Worm (Caenorhabditis elegans) whole organism, L4 larva: ENCODE data around the gene F40F8.4.

Source experiments
- F44E2.7 ChIP-seq: fragments of 200-800 bp; sonication (Bioruptor generic); IDR thresholded peaks from 2 replicates; pipeline ENCODE4 v2.1.2; 2022; ENCODE audit warnings: missing genetic modification characterization, missing compliant biosample characterization
- F49E8.2 ChIP-seq: sonication (generic microtip); optimal IDR thresholded peaks from 2 replicates; lab custom pipeline; 2016; ENCODE audit warnings: missing compliant biosample characterization, mild to moderate bottlenecking, missing genetic modification characterization, borderline replicate concordance
- T26A8.4 ChIP-seq: fragments of 200-800 bp; sonication (Bioruptor generic); IDR thresholded peaks from 2 replicates; pipeline ENCODE4 v1.3.6; 2022; ENCODE audit warnings: missing genetic modification characterization, missing compliant biosample characterization
- aha-1 ChIP-seq: fragments of 150-350 bp; peaks from one replicate; lab custom pipeline; 2014; ENCODE audit warnings: missing biosample characterization, missing genetic modification characterization
- aly-2 ChIP-seq: sonication (generic microtip); optimal IDR thresholded peaks from 2 replicates; lab custom pipeline; 2018; ENCODE audit warnings: missing biosample characterization, missing genetic modification characterization
- ama-1 ChIP-seq: fragments of 150-350 bp; optimal IDR thresholded peaks from 2 replicates; lab custom pipeline; 2014; ENCODE audit warnings: inconsistent platforms, mixed read lengths
- arid-1 ChIP-seq: fragments of 200-800 bp; sonication (Bioruptor generic); conservative IDR thresholded peaks from 2 replicates; pipeline ENCODE4 v1.3.6; 2022; ENCODE audit warnings: missing genetic modification reagents, missing genetic modification characterization, missing compliant biosample characterization
- ceh-44 ChIP-seq: fragments of 200-800 bp; sonication (Bioruptor generic); IDR thresholded peaks from 2 replicates; pipeline ENCODE4 v1.3.6; 2022; ENCODE audit warnings: missing genetic modification reagents, missing genetic modification characterization, missing compliant biosample characterization
- ceh-82 ChIP-seq: sonication (generic microtip); optimal IDR thresholded peaks from 2 replicates; lab custom pipeline; 2017; ENCODE audit warnings: missing biosample characterization, missing genetic modification characterization
- cey-2 ChIP-seq: sonication (generic microtip); optimal IDR thresholded peaks from 3 replicates; lab custom pipeline; 2017; ENCODE audit warnings: missing genetic modification characterization, mild to moderate bottlenecking, missing compliant biosample characterization, antibody characterized with exemption, borderline replicate concordance; ENCODE audit not compliant: insufficient read depth
- daf-16 ChIP-seq, 3 experiments: sonication (generic microtip); optimal IDR thresholded peaks; 2 replicates each; lab custom pipeline; 2016 to 2017; ENCODE audit warnings: missing genetic modification characterization in 3 of 3, missing genetic modification reagents in 3 of 3, mild to moderate bottlenecking in 2 of 3, missing compliant biosample characterization in 2 of 3, missing biosample characterization in 1 of 3, moderate library complexity in 1 of 3
- daf-8 ChIP-seq: fragments of 200-800 bp; sonication (Bioruptor generic); IDR thresholded peaks from 2 replicates; pipeline ENCODE4 v1.3.6; 2022; ENCODE audit warnings: missing genetic modification characterization, missing compliant biosample characterization
- dmd-6 ChIP-seq: fragments of 200-800 bp; sonication (Bioruptor generic); IDR thresholded peaks from 2 replicates; pipeline ENCODE4 v1.3.6; 2022; ENCODE audit warnings: missing genetic modification reagents, missing genetic modification characterization, missing compliant biosample characterization
- dmd-9 ChIP-seq: fragments of 200-800 bp; sonication (Bioruptor generic); IDR thresholded peaks from 2 replicates; pipeline ENCODE4 v1.3.6; 2022; ENCODE audit warnings: missing genetic modification reagents, missing genetic modification characterization, missing compliant biosample characterization
- dpl-1 ChIP-seq: fragments of 150-350 bp; optimal IDR thresholded peaks from 2 replicates; lab custom pipeline; 2014; ENCODE audit warnings: missing biosample characterization, missing genetic modification reagents, missing genetic modification characterization
- duxl-1 ChIP-seq: sonication (generic microtip); optimal IDR thresholded peaks from 2 replicates; lab custom pipeline; 2016; ENCODE audit warnings: mild to moderate bottlenecking, missing genetic modification characterization, moderate library complexity, missing compliant biosample characterization; ENCODE audit not compliant: poor library complexity
- dve-1 ChIP-seq: sonication (generic microtip); optimal IDR thresholded peaks from 2 replicates; lab custom pipeline; 2017; ENCODE audit warnings: antibody characterized with exemption, mild to moderate bottlenecking, missing genetic modification characterization, missing compliant biosample characterization; ENCODE audit not compliant: insufficient read depth
- fos-1 ChIP-seq: fragments of 150-350 bp; optimal IDR thresholded peaks from 2 replicates; lab custom pipeline; 2014; ENCODE audit warnings: missing biosample characterization, missing genetic modification characterization
- hlh-11 ChIP-seq: fragments of 200-800 bp; sonication (Bioruptor generic); optimal IDR thresholded peaks from 2 replicates; lab custom pipeline; 2018; ENCODE audit warnings: mild to moderate bottlenecking, missing genetic modification characterization, missing compliant biosample characterization
- jun-1 ChIP-seq: fragments of 150-350 bp; optimal IDR thresholded peaks from 2 replicates; lab custom pipeline; 2014; ENCODE audit warnings: missing biosample characterization, missing genetic modification reagents, missing genetic modification characterization
- lim-7 ChIP-seq: fragments of 200-800 bp; sonication (Bioruptor generic); IDR thresholded peaks from 2 replicates; pipeline ENCODE4 v1.3.6; 2022; ENCODE audit warnings: missing genetic modification characterization, missing compliant biosample characterization
- lin-1 ChIP-seq: fragments of 200-800 bp; sonication (Bioruptor generic); IDR thresholded peaks from 2 replicates; pipeline ENCODE4 v1.3.6; 2022; ENCODE audit warnings: missing genetic modification reagents, missing genetic modification characterization, missing compliant biosample characterization
- lin-13 ChIP-seq: fragments of 150-350 bp; optimal IDR thresholded peaks from 2 replicates; lab custom pipeline; 2014; ENCODE audit warnings: missing biosample characterization, missing genetic modification reagents, missing genetic modification characterization
- lin-29 ChIP-seq: fragments of 200-800 bp; sonication (Bioruptor generic); IDR thresholded peaks from 2 replicates; pipeline ENCODE4 v1.3.6; 2022; ENCODE audit warnings: missing genetic modification reagents, missing genetic modification characterization, missing compliant biosample characterization
- lin-39 ChIP-seq: fragments of 150-350 bp; optimal IDR thresholded peaks from 2 replicates; lab custom pipeline; 2014; ENCODE audit warnings: missing biosample characterization, missing genetic modification reagents, missing genetic modification characterization
- lir-3 ChIP-seq: sonication (generic microtip); optimal IDR thresholded peaks from 2 replicates; lab custom pipeline; 2016; ENCODE audit warnings: mild to moderate bottlenecking, missing genetic modification characterization, missing compliant biosample characterization
- lsy-2 ChIP-seq, 2 experiments: fragments of 150-350 bp in 1 of 2; sonication (generic microtip) in 1 of 2; optimal IDR thresholded peaks; 2 replicates each; lab custom pipeline; 2014 to 2017; ENCODE audit warnings: missing biosample characterization in 2 of 2, missing genetic modification characterization in 2 of 2
- madf-9 ChIP-seq: fragments of 200-800 bp; sonication (Bioruptor generic); conservative IDR thresholded peaks from 2 replicates; pipeline ENCODE4 v1.3.6; 2022; ENCODE audit warnings: missing genetic modification reagents, missing genetic modification characterization, missing compliant biosample characterization
- mdt-29 ChIP-seq: fragments of 200-800 bp; sonication (Bioruptor generic); IDR thresholded peaks from 2 replicates; pipeline ENCODE4 v1.3.6; 2022; ENCODE audit warnings: missing genetic modification reagents, missing genetic modification characterization, missing compliant biosample characterization
- mep-1 ChIP-seq: fragments of 150-350 bp; sonication (generic microtip); optimal IDR thresholded peaks from 3 replicates; lab custom pipeline; 2014; ENCODE audit warnings: missing biosample characterization, missing genetic modification characterization
- mxl-2 ChIP-seq: fragments of 200-800 bp; sonication (Bioruptor generic); conservative IDR thresholded peaks from 2 replicates; pipeline ENCODE4 v1.3.6; 2022; ENCODE audit warnings: missing genetic modification reagents, missing genetic modification characterization, missing compliant biosample characterization
- mxl-3 ChIP-seq: fragments of 200-800 bp; sonication (Bioruptor generic); optimal IDR thresholded peaks from 2 replicates; lab custom pipeline; 2018; ENCODE audit warnings: mild to moderate bottlenecking, missing genetic modification characterization, missing compliant biosample characterization
- nhr-10 ChIP-seq: fragments of 150-350 bp; optimal IDR thresholded peaks from 2 replicates; lab custom pipeline; 2014; ENCODE audit warnings: missing biosample characterization, missing genetic modification characterization
- nhr-111 ChIP-seq: fragments of 200-800 bp; sonication (Bioruptor generic); optimal IDR thresholded peaks from 2 replicates; lab custom pipeline; 2018; ENCODE audit warnings: mild to moderate bottlenecking, missing genetic modification characterization, missing compliant biosample characterization
- nhr-48 ChIP-seq: sonication (generic microtip); optimal IDR thresholded peaks from 2 replicates; lab custom pipeline; 2016; ENCODE audit warnings: mild to moderate bottlenecking, missing genetic modification characterization, missing compliant biosample characterization
- nhr-6 ChIP-seq: fragments of 150-350 bp; optimal IDR thresholded peaks from 2 replicates; lab custom pipeline; 2014; ENCODE audit warnings: missing biosample characterization, missing genetic modification characterization
- rbr-2 ChIP-seq: sonication (generic microtip); optimal IDR thresholded peaks from 2 replicates; lab custom pipeline; 2016; ENCODE audit warnings: missing genotype, missing genetic modification characterization, missing compliant biosample characterization
- saeg-2 ChIP-seq: fragments of 200-800 bp; sonication (Bioruptor generic); IDR thresholded peaks from 2 replicates; pipeline ENCODE4 v1.3.6; 2022; ENCODE audit warnings: missing genetic modification reagents, missing genetic modification characterization, missing compliant biosample characterization
- set-16 ChIP-seq: fragments of 200-800 bp; sonication (Bioruptor generic); IDR thresholded peaks from 2 replicates; pipeline ENCODE4 v1.3.6; 2022; ENCODE audit warnings: missing genetic modification reagents, missing genetic modification characterization, missing compliant biosample characterization
- snpc-4 ChIP-seq: fragments of 150-350 bp; optimal IDR thresholded peaks from 2 replicates; lab custom pipeline; 2014; ENCODE audit warnings: missing biosample characterization, missing genetic modification characterization
- spr-3 ChIP-seq: fragments of 200-800 bp; sonication (Bioruptor generic); optimal IDR thresholded peaks from 2 replicates; lab custom pipeline; 2018; ENCODE audit warnings: mild to moderate bottlenecking, missing genetic modification characterization, missing compliant biosample characterization
- unc-130 ChIP-seq: sonication (generic microtip); optimal IDR thresholded peaks from 2 replicates; lab custom pipeline; 2016; ENCODE audit warnings: missing genetic modification reagents, missing genetic modification characterization, missing compliant biosample characterization
- unc-62 ChIP-seq, 3 experiments: fragments of 150-350 bp in 1 of 3; sonication (generic microtip); optimal IDR thresholded peaks in 2 of 3; peaks in 1 of 3; 1 replicate in 1 of 3; 2 replicates in 2 of 3; lab custom pipeline; 2014 to 2017; ENCODE audit warnings: missing biosample characterization in 3 of 3, missing genetic modification characterization in 3 of 3, missing genetic modification reagents in 3 of 3, missing genotype in 1 of 3
- zfp-2 ChIP-seq: sonication (generic microtip); optimal IDR thresholded peaks from 2 replicates; lab custom pipeline; 2016; ENCODE audit warnings: mild to moderate bottlenecking, missing genetic modification characterization, missing compliant biosample characterization
- zip-11 ChIP-seq: fragments of 200-800 bp; sonication (Bioruptor generic); IDR thresholded peaks from 2 replicates; pipeline ENCODE4 v1.3.6; 2022; ENCODE audit warnings: missing genetic modification characterization, missing compliant biosample characterization
- ztf-11 ChIP-seq: fragments of 150-350 bp; optimal IDR thresholded peaks from 2 replicates; lab custom pipeline; 2014; ENCODE audit warnings: missing biosample characterization, missing genetic modification characterization
- ztf-7 ChIP-seq: fragments of 150-350 bp; optimal IDR thresholded peaks from 2 replicates; lab custom pipeline; 2014; ENCODE audit warnings: missing biosample characterization, missing genetic modification characterization

F40F8.4 gene

ce11 chrII:11126312-11127000 lies 13.6 kb downstream of the F40F8.4 start, which contains the start of the genes rps-9 and lsm-1 (continued):
- TF ChIP-seq daf-16 (GFP tag; optimal IDR thresholded peaks at IDR 0.05; lab: Kevin White, UChicago) (no peak), daf-16 (tag; optimal IDR thresholded peaks at IDR 0.05; lab: Kevin White, UChicago) (peak; percentile 32), dve-1 (tag; lab: Kevin White, UChicago) (peak; percentile 49), nhr-111 (GFP tag; lab: Kevin White, UChicago) (no peak), T26A8.4 (GFP tag; lab: Robert Waterston, UW) (no peak), saeg-2 (GFP tag; lab: Robert Waterston, UW) (no peak), unc-62 (GFP tag; optimal IDR thresholded peaks at IDR 0.05 in 1 of 2; lab: Kevin White, UChicago) (no peak), unc-62 (tag; optimal IDR thresholded peaks at IDR 0.05; lab: Kevin White, UChicago) (no peak), mdt-29 (no peak), daf-8 (GFP tag; lab: Robert Waterston, UW) (no peak), rbr-2 (tag; lab: Kevin White, UChicago) (peak; percentile 43), mep-1 (tag; lab: Kevin White, UChicago) (peak; percentile 71), ama-1 (lab: Kevin White, UChicago) (peak; percentile 32), ceh-82 (tag; lab: Kevin White, UChicago) (no peak), ztf-11 (tag; lab: Kevin White, UChicago) (no peak), mxl-2 (no peak), unc-130 (GFP tag; lab: Kevin White, UChicago) (peak; percentile 45), nhr-6 (tag; lab: Kevin White, UChicago) (peak; percentile 23), lir-3 (tag; lab: Kevin White, UChicago) (no peak), aha-1 (tag; lab: Kevin White, UChicago) (peak; percentile 23), mxl-3 (no peak), dpl-1 (GFP tag; lab: Kevin White, UChicago) (peak; percentile 63), snpc-4 (no peak), nhr-10 (tag; lab: Kevin White, UChicago) (no peak), lin-13 (GFP tag; lab: Kevin White, UChicago) (peak; percentile 60), duxl-1 (tag; lab: Kevin White, UChicago) (no peak)
- TF ChIP-seq, all 104 proteins: peak for 23

ce11 chrII:11125059-11125594 lies 14.9 kb downstream of the F40F8.4 start:
- TF ChIP-seq spr-3 (GFP tag; lab: Kevin White, UChicago): no peak
- TF ChIP-seq dmd-9: no peak
- TF ChIP-seq hlh-11: no peak
- TF ChIP-seq lim-7 (GFP tag; lab: Robert Waterston, UW): 0 out of 2 replicates have a peak, but pooled peaks have one; percentile 27
- no peak for TF ChIP-seq F44E2.7 (GFP tag; lab: Robert Waterston, UW)
- TF ChIP-seq zfp-2 (tag; lab: Kevin White, UChicago): no peak
- TF ChIP-seq ztf-11 (tag; lab: Kevin White, UChicago): no peak
- no peak for TF ChIP-seq zip-11 (GFP tag; lab: Robert Waterston, UW)
- TF ChIP-seq dmd-6 (GFP tag; lab: Robert Waterston, UW): no peak
- no peak for TF ChIP-seq ama-1 (lab: Kevin White, UChicago)
- no peak for TF ChIP-seq jun-1 (tag; lab: Kevin White, UChicago)
- TF ChIP-seq lsy-2 (tag; optimal IDR thresholded peaks at IDR 0.05; lab: Kevin White, UChicago): no peak
- no peak for TF ChIP-seq fos-1 (tag; lab: Kevin White, UChicago)
- no peak for TF ChIP-seq madf-9
- TF ChIP-seq ztf-7: no peak
- no peak for TF ChIP-seq mxl-3
- TF ChIP-seq lin-29 (GFP tag; lab: Robert Waterston, UW): no peak
- TF ChIP-seq lin-1 (GFP tag; lab: Robert Waterston, UW): peak; percentile 9; the same call in 1 of the 2 replicates
- TF ChIP-seq lin-39 (tag; lab: Kevin White, UChicago): no peak
- no peak for TF ChIP-seq cey-2 (tag; lab: Kevin White, UChicago)
- TF ChIP-seq aha-1 (tag; lab: Kevin White, UChicago): peak; percentile 13
- TF ChIP-seq F49E8.2 (tag; lab: Kevin White, UChicago): peak; percentile 62
- no peak for TF ChIP-seq ceh-44 (GFP tag; lab: Robert Waterston, UW)
- TF ChIP-seq aly-2 (tag; lab: Kevin White, UChicago): peak; percentile 45
- no peak for TF ChIP-seq set-16 (GFP tag; lab: Robert Waterston, UW)
- no peak for TF ChIP-seq nhr-48 (tag; lab: Kevin White, UChicago)
- no peak for TF ChIP-seq mxl-2
- TF ChIP-seq nhr-111 (GFP tag; lab: Kevin White, UChicago): no peak
- peak; percentile 17; the same call in 1 of the 2 replicates for TF ChIP-seq arid-1 (GFP tag; lab: Robert Waterston, UW)
